Fruit fly (Drosophila melanogaster): ENCODE results near the gene CG12983.

Gene CG12983

dm6 chr3L:20921859-20922258, 44.7 kb downstream of the CG12983 start (continued):
- TF ChIP-seq mam (GFP tag; optimal IDR thresholded peaks at IDR 0.05) (peak; percentile 16), CG2712 (tag; optimal IDR thresholded peaks at IDR 0.05) (peak; percentile 35), Sox100B (GFP tag; optimal IDR thresholded peaks at IDR 0.05) (no peak), Lpt (GFP tag; optimal IDR thresholded peaks at IDR 0.05) (no peak), CG7372 (GFP tag; IDR thresholded peaks at IDR 0.05) (no peak), fd3F (GFP tag; optimal IDR thresholded peaks at IDR 0.05) (no peak), chif (GFP tag; optimal IDR thresholded peaks at IDR 0.05) (peak in 1 of 2 experiments; percentile 2), ci (GFP tag; IDR thresholded peaks at IDR 0.05) (no peak), NC2β (GFP tag; optimal IDR thresholded peaks at IDR 0.05) (no peak), sr (GFP tag; IDR thresholded peaks at IDR 0.05) (no peak), Xrp1 (GFP tag; IDR thresholded peaks at IDR 0.05) (no peak), CG1832 (GFP tag; optimal IDR thresholded peaks at IDR 0.05) (no peak), CG32767 (GFP tag; IDR thresholded peaks at IDR 0.05) (no peak), CG7357 (GFP tag; IDR thresholded peaks at IDR 0.05) (no peak), Ssrp (tag; optimal IDR thresholded peaks at IDR 0.05) (peak; percentile 27), Doc2 (GFP tag; IDR thresholded peaks at IDR 0.05) (no peak), CG17912 (GFP tag; optimal IDR thresholded peaks at IDR 0.05) (no peak), H15 (GFP tag; IDR thresholded peaks at IDR 0.05) (no peak), Stat92E (GFP tag; optimal IDR thresholded peaks at IDR 0.05) (no peak), Hr3 (GFP tag; optimal IDR thresholded peaks at IDR 0.05) (no peak), Atf3 (GFP tag; optimal IDR thresholded peaks at IDR 0.05) (no peak), CG2202 (tag; optimal IDR thresholded peaks at IDR 0.05) (no peak), repo (GFP tag; optimal IDR thresholded peaks at IDR 0.05) (no peak), CG7271 (tag; optimal IDR thresholded peaks at IDR 0.05) (no peak), Adf1 (GFP tag; IDR thresholded peaks at IDR 0.05) (no peak), Tbp (GFP tag; optimal IDR thresholded peaks at IDR 0.05) (no peak), CG13775 (GFP tag; optimal IDR thresholded peaks at IDR 0.05) (peak; percentile 4), CG6175 (GFP tag; IDR thresholded peaks at IDR 0.05) (no peak), CG8388 (GFP tag; optimal IDR thresholded peaks at IDR 0.05) (peak; percentile 6), chinmo (GFP tag; IDR thresholded peaks at IDR 0.05; ENCODE audit: partially characterized antibody) (no peak), hbn (GFP tag; IDR thresholded peaks at IDR 0.05; ENCODE audit: partially characterized antibody) (no peak), CG17361 (GFP tag; IDR thresholded peaks at IDR 0.05) (peak; percentile 52; the same call in 2 of the 3 replicates), CG6765 (GFP tag; optimal IDR thresholded peaks at IDR 0.05) (no peak), grau (tag; optimal IDR thresholded peaks at IDR 0.05) (peak; percentile 90), pros (GFP tag; optimal IDR thresholded peaks at IDR 0.05) (no peak), dpn (GFP tag; optimal IDR thresholded peaks at IDR 0.05) (no peak), CG12391 (tag; optimal IDR thresholded peaks at IDR 0.05) (peak; percentile 3), Mad (GFP tag; optimal IDR thresholded peaks at IDR 0.05) (no peak), CG17186 (GFP tag; optimal IDR thresholded peaks at IDR 0.05) (no peak), CG7963 (GFP tag; IDR thresholded peaks at IDR 0.05; ENCODE audit: partially characterized antibody) (no peak), CG33557 (GFP tag; optimal IDR thresholded peaks at IDR 0.05) (no peak), kay (GFP tag; optimal IDR thresholded peaks at IDR 0.05) (no peak), pb (GFP tag; optimal IDR thresholded peaks at IDR 0.05) (no peak), ind (GFP tag; optimal IDR thresholded peaks at IDR 0.05) (no peak), dati (GFP tag; IDR thresholded peaks at IDR 0.05) (no peak), Ravus (GFP tag; IDR thresholded peaks at IDR 0.05) (no peak), CG5245 (GFP tag; optimal IDR thresholded peaks at IDR 0.05) (no peak), luna (GFP tag; optimal IDR thresholded peaks at IDR 0.05) (no peak), bbx (GFP tag; IDR thresholded peaks at IDR 0.05; ENCODE audit: partially characterized antibody) (no peak), CG4360 (GFP tag; IDR thresholded peaks at IDR 0.05) (no peak), CG11398 (GFP tag; optimal IDR thresholded peaks at IDR 0.05) (no peak), CG6254 (GFP tag; optimal IDR thresholded peaks at IDR 0.05) (no peak)
